Worm (Caenorhabditis elegans) whole organism, mixed stage, embryonic: ENCODE results near the gene F35E8.10.

Source experiments
- nhr-28 ChIP-seq: fragments of 150-350 bp; optimal IDR thresholded peaks from 2 replicates; lab custom pipeline; 2014; ENCODE audit warnings: missing biosample characterization, missing genetic modification characterization
- nhr-76 ChIP-seq: sonication (generic microtip); optimal IDR thresholded peaks from 2 replicates; lab custom pipeline; 2017; ENCODE audit warnings: missing biosample characterization, missing genetic modification characterization

DNA sequence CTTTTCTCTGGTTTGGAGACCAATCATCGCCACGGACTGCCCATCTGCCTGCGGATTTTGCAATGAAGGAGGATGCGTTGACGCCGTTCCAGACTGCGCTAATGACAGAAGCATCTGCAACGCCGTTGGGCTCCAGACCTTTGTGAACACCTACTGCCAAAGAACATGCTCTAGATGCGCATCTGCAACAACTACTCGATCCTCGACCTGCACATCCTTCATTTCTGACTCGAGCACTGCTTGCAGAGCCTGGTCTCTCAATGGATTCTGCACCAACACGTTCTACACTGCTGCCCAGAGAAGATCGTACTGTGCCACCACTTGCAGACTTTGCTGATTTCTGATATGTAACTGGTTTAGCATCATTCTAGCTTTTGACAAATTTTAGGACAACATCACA is 19.6 kb downstream of the F35E8.10 start:
- no peak for TF ChIP-seq nhr-28 (tag; lab: Kevin White, UChicago)
- TF ChIP-seq nhr-76 (tag; lab: Kevin White, UChicago), result no peak
